Fruit fly (Drosophila melanogaster): Measurements from ENCODE around the gene CG12061.

dm6 chrX:23006925-23007324 is 28.9 kb upstream of the CG12061 start:
- no peak for TF ChIP-seq Med (GFP tag)
- TF ChIP-seq odd (GFP tag; optimal IDR thresholded peaks at IDR 0.05), result no peak
- no peak for TF ChIP-seq CG11247 (GFP tag; IDR thresholded peaks at IDR 0.05)
- no peak for TF ChIP-seq unpg (GFP tag; optimal IDR thresholded peaks at IDR 0.05)
